Fruit fly (Drosophila melanogaster) whole organism, embryonic: ENCODE data around the gene CG17906.
A peak's percentile ranks its signal among the peaks of the same experiment; 100 is the strongest.

Source experiments
- Blimp-1 ChIP-seq: fragments of 200-800 bp; sonication (Bioruptor generic); optimal IDR thresholded peaks from 3 replicates; lab custom pipeline; 2018; ENCODE audit warnings: missing biosample characterization, missing genetic modification characterization, mild to moderate bottlenecking, moderate library complexity, missing genetic modification reagents
- BtbVII ChIP-seq: fragments of 200-800 bp; sonication (Bioruptor generic); optimal IDR thresholded peaks from 3 replicates; lab custom pipeline; 2017; ENCODE audit warnings: missing biosample characterization, mild to moderate bottlenecking, missing genetic modification characterization
- CG11560 ChIP-seq: fragments of 200-800 bp; sonication (Bioruptor generic); IDR thresholded peaks from 3 replicates; pipeline ENCODE4 v1.3.6; 2022; ENCODE audit warnings: missing biosample characterization, missing genetic modification characterization
- CG11695 ChIP-seq: fragments of 200-800 bp; sonication (Bioruptor generic); IDR thresholded peaks from 3 replicates; pipeline ENCODE4 v1.3.6; 2022; ENCODE audit warnings: missing biosample characterization, missing genetic modification characterization
- CG11696 ChIP-seq: fragments of 200-800 bp; sonication (Bioruptor generic); IDR thresholded peaks from 2 replicates; pipeline ENCODE4 v1.3.6; 2022; ENCODE audit warnings: missing biosample characterization, missing genetic modification characterization
- CG13296 ChIP-seq: fragments of 200-800 bp; sonication (Bioruptor generic); optimal IDR thresholded peaks from 3 replicates; lab custom pipeline; 2018; ENCODE audit warnings: missing biosample characterization, mild to moderate bottlenecking, missing genetic modification characterization
- CG18476 ChIP-seq: fragments of 200-800 bp; sonication (Bioruptor generic); optimal IDR thresholded peaks from 2 replicates; lab custom pipeline; 2016; ENCODE audit warnings: missing biosample characterization, mild to moderate bottlenecking, missing genetic modification characterization
- CG2199 ChIP-seq: fragments of 200-800 bp; sonication (Bioruptor generic); IDR thresholded peaks from 3 replicates; pipeline ENCODE4 v1.3.6; 2022; ENCODE audit warnings: missing biosample characterization, missing genetic modification characterization
- CG33213 ChIP-seq: fragments of 200-800 bp; sonication (Bioruptor generic); optimal IDR thresholded peaks from 3 replicates; lab custom pipeline; 2016; ENCODE audit warnings: missing biosample characterization, missing genetic modification characterization
- CG3847 ChIP-seq: fragments of 200-800 bp; sonication (Bioruptor generic); IDR thresholded peaks from 2 replicates; pipeline ENCODE4 v1.3.6; 2022; ENCODE audit warnings: missing biosample characterization, missing genetic modification characterization
- CG6175 ChIP-seq: fragments of 200-800 bp; sonication (Bioruptor generic); IDR thresholded peaks from 3 replicates; pipeline ENCODE4 v1.3.6; 2022; ENCODE audit warnings: missing biosample characterization, missing genetic modification characterization
- CG7372 ChIP-seq: fragments of 200-800 bp; sonication (Bioruptor generic); IDR thresholded peaks from 2 replicates; pipeline ENCODE4 v1.3.6; 2022; ENCODE audit warnings: missing biosample characterization, missing genetic modification characterization
- CG7786 ChIP-seq: fragments of 200-800 bp; sonication (Bioruptor generic); optimal IDR thresholded peaks from 2 replicates; lab custom pipeline; 2016; ENCODE audit warnings: missing biosample characterization, missing genetic modification characterization
- CG9437 ChIP-seq: fragments of 200-800 bp; sonication (Bioruptor generic); optimal IDR thresholded peaks from 2 replicates; lab custom pipeline; 2018; ENCODE audit warnings: missing biosample characterization, mild to moderate bottlenecking, missing genetic modification characterization
- D ChIP-seq, 2 experiments: fragments of 200-800 bp in 1 of 2; fragments of >200 bp in 1 of 2; sonication (Bioruptor generic) in 1 of 2; optimal IDR thresholded peaks; 2 replicates in 1 of 2; 3 replicates in 1 of 2; lab custom pipeline; 2017; ENCODE audit warnings: mild to moderate bottlenecking in 1 of 2, missing biosample characterization in 1 of 2, missing genetic modification characterization in 1 of 2, missing genetic modification reagents in 1 of 2
- Dad ChIP-seq: fragments of 200-800 bp; sonication (Bioruptor generic); optimal IDR thresholded peaks from 3 replicates; lab custom pipeline; 2016; ENCODE audit warnings: missing biosample characterization, missing genetic modification characterization
- Dip3 ChIP-seq: fragments of 200-800 bp; sonication (Bioruptor generic); optimal IDR thresholded peaks from 3 replicates; lab custom pipeline; 2016; ENCODE audit warnings: missing biosample characterization, missing genetic modification characterization
- Dref ChIP-seq: fragments of 200-800 bp; sonication (Bioruptor generic); IDR thresholded peaks from 2 replicates; pipeline ENCODE4 v1.3.6; 2022; ENCODE audit warnings: missing biosample characterization, missing genetic modification characterization
- Elba2 ChIP-seq: fragments of 200-800 bp; sonication (Bioruptor generic); optimal IDR thresholded peaks from 3 replicates; lab custom pipeline; 2016; ENCODE audit warnings: missing biosample characterization, missing genetic modification characterization
- GATAe ChIP-seq: fragments of 200-800 bp; sonication (Bioruptor generic); conservative IDR thresholded peaks from 2 replicates; pipeline ENCODE4 v1.3.6; 2022; ENCODE audit warnings: missing biosample characterization, missing genetic modification characterization
- HHEX ChIP-seq: fragments of 200-800 bp; sonication (Bioruptor generic); optimal IDR thresholded peaks from 3 replicates; lab custom pipeline; 2017; ENCODE audit warnings: missing biosample characterization, mild to moderate bottlenecking, missing genetic modification characterization, missing genetic modification reagents
- HLH4C ChIP-seq: fragments of 200-800 bp; sonication (Bioruptor generic); IDR thresholded peaks from 3 replicates; pipeline ENCODE4 v1.3.6; 2022; ENCODE audit warnings: missing biosample characterization, missing genetic modification characterization; ENCODE audit not compliant: partially characterized antibody
- Hr39 ChIP-seq: fragments of >200 bp; optimal IDR thresholded peaks from 2 replicates; lab custom pipeline; 2017
- Hr51 ChIP-seq, 2 experiments: fragments of 200-800 bp; sonication (Bioruptor generic); optimal IDR thresholded peaks; 2 replicates in 1 of 2; 3 replicates in 1 of 2; lab custom pipeline; 2016 to 2018; ENCODE audit warnings: missing biosample characterization in 2 of 2, missing genetic modification characterization in 2 of 2, mild to moderate bottlenecking in 1 of 2, moderate library complexity in 1 of 2
- Ptx1 ChIP-seq: fragments of 200-800 bp; sonication (Bioruptor generic); IDR thresholded peaks from 2 replicates; pipeline ENCODE4 v1.3.6; 2022; ENCODE audit warnings: missing biosample characterization, missing genetic modification characterization
- Sry-δ ChIP-seq: fragments of 200-800 bp; sonication (Bioruptor generic); optimal IDR thresholded peaks from 2 replicates; lab custom pipeline; 2016; ENCODE audit warnings: missing biosample characterization, missing genetic modification characterization
- Stat92E ChIP-seq, 3 experiments: fragments of >200 bp in 2 of 3; fragments of 200-800 bp in 1 of 3; sonication (Bioruptor generic) in 1 of 3; optimal IDR thresholded peaks; 2 replicates each; lab custom pipeline; 2017 to 2019; ENCODE audit warnings: missing biosample characterization in 3 of 3, missing genetic modification characterization in 3 of 3, mild to moderate bottlenecking in 1 of 3, moderate library complexity in 1 of 3
- ash1 ChIP-seq: fragments of 200-800 bp; sonication (Bioruptor generic); optimal IDR thresholded peaks from 2 replicates; lab custom pipeline; 2018; ENCODE audit warnings: missing biosample characterization, mild to moderate bottlenecking, missing genetic modification characterization
- ato ChIP-seq: fragments of 200-800 bp; sonication (Bioruptor generic); IDR thresholded peaks from 2 replicates; pipeline ENCODE4 v1.3.6; 2022; ENCODE audit warnings: missing biosample characterization, missing genetic modification characterization; ENCODE audit not compliant: partially characterized antibody
- bigmax ChIP-seq: fragments of 200-800 bp; sonication (Bioruptor generic); optimal IDR thresholded peaks from 2 replicates; lab custom pipeline; 2018; ENCODE audit warnings: missing biosample characterization, mild to moderate bottlenecking, missing genetic modification characterization
- btn ChIP-seq: fragments of 200-800 bp; sonication (Bioruptor generic); optimal IDR thresholded peaks from 2 replicates; lab custom pipeline; 2016; ENCODE audit warnings: missing biosample characterization, missing genetic modification characterization
- croc ChIP-seq: fragments of 200-800 bp; sonication (Bioruptor generic); conservative IDR thresholded peaks from 3 replicates; pipeline ENCODE4 v1.3.6; 2022; ENCODE audit warnings: missing biosample characterization, missing genetic modification characterization
- crp ChIP-seq, 2 experiments: fragments of 200-800 bp; sonication (Bioruptor generic); optimal IDR thresholded peaks; 2 replicates in 1 of 2; 3 replicates in 1 of 2; lab custom pipeline; 2017; ENCODE audit warnings: missing biosample characterization in 2 of 2, missing genetic modification characterization in 2 of 2, mild to moderate bottlenecking in 1 of 2, moderate library complexity in 1 of 2
- dpn ChIP-seq, 2 experiments: fragments of 200-800 bp; sonication (Bioruptor generic); optimal IDR thresholded peaks; 3 replicates each; lab custom pipeline; 2016; ENCODE audit warnings: missing biosample characterization in 2 of 2, missing genetic modification characterization in 2 of 2
- ems ChIP-seq: fragments of 200-800 bp; sonication (Bioruptor generic); optimal IDR thresholded peaks from 3 replicates; lab custom pipeline; 2016; ENCODE audit warnings: missing biosample characterization, missing genetic modification characterization
- fd102C ChIP-seq: fragments of 200-800 bp; sonication (Bioruptor generic); optimal IDR thresholded peaks from 2 replicates; lab custom pipeline; 2018; ENCODE audit warnings: missing biosample characterization, mild to moderate bottlenecking, missing genetic modification characterization, moderate library complexity
- fd3F ChIP-seq: fragments of 200-800 bp; sonication (Bioruptor generic); optimal IDR thresholded peaks from 2 replicates; lab custom pipeline; 2018; ENCODE audit warnings: missing biosample characterization, mild to moderate bottlenecking, missing genetic modification characterization, moderate library complexity
- gro ChIP-seq: fragments of 200-800 bp; sonication (Bioruptor generic); optimal IDR thresholded peaks from 2 replicates; lab custom pipeline; 2016; ENCODE audit warnings: missing biosample characterization, missing genetic modification characterization
- luna ChIP-seq: fragments of 200-800 bp; sonication (Bioruptor generic); optimal IDR thresholded peaks from 2 replicates; lab custom pipeline; 2016; ENCODE audit warnings: missing biosample characterization, missing genetic modification characterization
- onecut ChIP-seq: fragments of 200-800 bp; sonication (Bioruptor generic); IDR thresholded peaks from 2 replicates; pipeline ENCODE4 v1.3.6; 2022; ENCODE audit warnings: missing biosample characterization, missing genetic modification characterization
- org-1 ChIP-seq: fragments of 200-800 bp; sonication (Bioruptor generic); optimal IDR thresholded peaks from 2 replicates; lab custom pipeline; 2017; ENCODE audit warnings: missing biosample characterization, missing genetic modification characterization
- row ChIP-seq: fragments of 200-800 bp; sonication (Bioruptor generic); IDR thresholded peaks from 3 replicates; pipeline ENCODE4 v1.3.6; 2022; ENCODE audit warnings: missing biosample characterization, missing genetic modification characterization
- schlank ChIP-seq: fragments of 200-800 bp; sonication (Bioruptor generic); optimal IDR thresholded peaks from 2 replicates; lab custom pipeline; 2018; ENCODE audit warnings: missing biosample characterization, mild to moderate bottlenecking, missing genetic modification characterization
- stwl ChIP-seq: fragments of 200-800 bp; sonication (Bioruptor generic); optimal IDR thresholded peaks from 3 replicates; lab custom pipeline; 2018; ENCODE audit warnings: missing biosample characterization, mild to moderate bottlenecking, missing genetic modification characterization, moderate library complexity
- tio ChIP-seq: fragments of 200-800 bp; sonication (Bioruptor generic); optimal IDR thresholded peaks from 2 replicates; lab custom pipeline; 2017; ENCODE audit warnings: missing biosample characterization, missing genetic modification characterization, inconsistent platforms
- trem ChIP-seq: fragments of 200-800 bp; optimal IDR thresholded peaks from 3 replicates; lab custom pipeline; 2019; ENCODE audit warnings: missing biosample characterization, mild to moderate bottlenecking, missing genetic modification characterization, moderate library complexity
- ttk ChIP-seq: fragments of 200-800 bp; sonication (Bioruptor generic); IDR thresholded peaks from 2 replicates; pipeline ENCODE4 v2.1.2; 2022; ENCODE audit warnings: missing biosample characterization, missing genetic modification characterization
- unc-4 ChIP-seq: fragments of 200-800 bp; sonication (Bioruptor generic); IDR thresholded peaks from 2 replicates; pipeline ENCODE4 v1.3.6; 2022; ENCODE audit warnings: missing biosample characterization, missing genetic modification characterization; ENCODE audit not compliant: partially characterized antibody
- vvl ChIP-seq: fragments of 200-800 bp; sonication (Bioruptor generic); IDR thresholded peaks from 2 replicates; pipeline ENCODE4 v1.3.6; 2022; ENCODE audit warnings: missing biosample characterization, missing genetic modification characterization

Gene CG17906

DNA sequence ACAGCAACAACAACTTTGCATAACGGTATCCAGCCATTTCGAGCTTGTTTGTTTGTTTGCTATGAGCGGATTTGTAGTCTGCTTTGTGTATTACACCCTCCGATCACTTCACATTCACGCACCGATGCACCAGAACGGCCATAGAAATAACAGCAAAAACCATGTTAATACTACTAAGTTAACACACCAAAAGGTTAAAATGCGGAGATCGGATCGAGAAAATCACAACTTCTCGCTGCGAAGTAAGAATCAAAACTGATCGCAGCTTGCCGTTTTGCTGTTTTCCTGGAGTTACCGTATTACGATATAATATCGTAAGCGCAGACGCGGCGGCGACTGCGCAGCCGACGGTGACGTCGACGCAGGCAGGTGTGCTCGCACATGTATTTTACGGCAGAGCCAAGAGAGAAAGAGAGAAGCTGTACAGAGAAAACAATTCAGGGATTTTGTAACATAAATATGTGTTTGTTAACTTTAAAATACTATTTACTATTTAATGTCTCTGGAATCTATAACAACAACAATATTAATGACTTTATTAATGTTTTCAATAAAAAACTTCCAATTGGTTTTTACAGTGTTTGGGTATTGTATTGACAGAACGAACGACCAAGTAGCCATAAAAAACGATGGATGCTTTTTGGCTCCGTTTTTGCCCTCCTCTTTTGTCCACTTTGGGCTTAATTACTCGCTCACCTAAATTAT, 9.4 kb upstream of the CG17906 start, which contains the start of gene CG13101 (continued):
- TF ChIP-seq GATAe (GFP tag; lab: Robert Waterston, UW): peak; percentile 49; the same call in 1 of the 2 replicates
- peak; percentile 80 for TF ChIP-seq CG11560 (tag; lab: Robert Waterston, UW)
- peak; percentile 93 for TF ChIP-seq ttk (GFP tag; lab: Robert Waterston, UW)
- peak; percentile 87; the same call in 2 of the 3 replicates for TF ChIP-seq CG6175 (GFP tag; lab: Robert Waterston, UW)
- TF ChIP-seq Hr51 (GFP tag; optimal IDR thresholded peaks at IDR 0.05; lab: Kevin White, UChicago): peak; percentile 86 to 94
- TF ChIP-seq gro: peak; percentile 81
- TF ChIP-seq Stat92E (GFP tag; optimal IDR thresholded peaks at IDR 0.05; lab: Kevin White, UChicago): peak in 1 of 3 experiments; percentile 83
- TF ChIP-seq Dad (GFP tag; lab: Kevin White, UChicago): peak; percentile 71
- TF ChIP-seq ems (GFP tag; lab: Kevin White, UChicago): peak; percentile 86
- TF ChIP-seq Blimp-1 (GFP tag; lab: Kevin White, UChicago): peak; percentile 93
- TF ChIP-seq fd3F (GFP tag; lab: Kevin White, UChicago): peak; percentile 92
- TF ChIP-seq unc-4: no peak
- no peak for TF ChIP-seq Hr39 (lab: Kevin White, UChicago)
- TF ChIP-seq BtbVII (GFP tag; lab: Kevin White, UChicago): peak; percentile 89
- peak; percentile 93 for TF ChIP-seq CG13296 (GFP tag; lab: Kevin White, UChicago)
- TF ChIP-seq CG33213: peak; percentile 56
- TF ChIP-seq Sry-δ: peak; percentile 42
- peak; percentile 81 for TF ChIP-seq onecut (GFP tag; lab: Robert Waterston, UW)
- no peak for TF ChIP-seq ato
- peak; percentile 98 for TF ChIP-seq vvl (GFP tag; lab: Robert Waterston, UW)
- TF ChIP-seq row (GFP tag; lab: Robert Waterston, UW): peak; percentile 96
- no peak for TF ChIP-seq btn (GFP tag; lab: Kevin White, UChicago)
- TF ChIP-seq dpn (GFP tag; optimal IDR thresholded peaks at IDR 0.05; lab: Kevin White, UChicago): peak; percentile 86 to 91
- no peak for TF ChIP-seq HLH4C (GFP tag; lab: Robert Waterston, UW)
- peak; percentile 4 for TF ChIP-seq luna
- no peak for TF ChIP-seq ash1 (GFP tag; lab: Kevin White, UChicago)
- TF ChIP-seq org-1 (GFP tag; lab: Kevin White, UChicago): peak; percentile 89
- peak in 1 of 2 experiments; percentile 38 for TF ChIP-seq crp (GFP tag; optimal IDR thresholded peaks at IDR 0.05; lab: Kevin White, UChicago)
- TF ChIP-seq Elba2 (GFP tag; lab: Kevin White, UChicago): peak; percentile 41
- TF ChIP-seq CG7786 (GFP tag; lab: Kevin White, UChicago): peak; percentile 83
- peak; percentile 91 for TF ChIP-seq tio (GFP tag; lab: Kevin White, UChicago)
- peak; percentile 45 for TF ChIP-seq fd102C
- TF ChIP-seq CG11696: peak; percentile 89
- TF ChIP-seq Dip3: peak; percentile 81
- peak; percentile 88 for TF ChIP-seq trem (tag; lab: Kevin White, UChicago)
- TF ChIP-seq CG3847 (GFP tag; lab: Robert Waterston, UW): peak; percentile 94
- TF ChIP-seq CG2199 (GFP tag; lab: Robert Waterston, UW): peak; percentile 93
- peak; percentile 83 for TF ChIP-seq croc (GFP tag; lab: Robert Waterston, UW)
- TF ChIP-seq HHEX: peak; percentile 89
- TF ChIP-seq bigmax: no peak
- peak; percentile 90 for TF ChIP-seq CG18476 (GFP tag; lab: Kevin White, UChicago)
- no peak for TF ChIP-seq Dref (GFP tag; lab: Robert Waterston, UW)
- TF ChIP-seq D (optimal IDR thresholded peaks at IDR 0.05; lab: Kevin White, UChicago): no peak
- TF ChIP-seq D (GFP tag; optimal IDR thresholded peaks at IDR 0.05; lab: Kevin White, UChicago): peak; percentile 89
- TF ChIP-seq Ptx1 (GFP tag; lab: Robert Waterston, UW): peak; percentile 95
- peak; percentile 82 for TF ChIP-seq CG9437
- TF ChIP-seq schlank: peak; percentile 58
- peak; percentile 24 for TF ChIP-seq stwl
- peak; percentile 90 for TF ChIP-seq CG7372 (GFP tag; lab: Robert Waterston, UW)
- peak; percentile 97 for TF ChIP-seq CG11695 (GFP tag; lab: Robert Waterston, UW)
